Fruit fly (Drosophila melanogaster) whole organism, embryonic: ENCODE data around the gene CG14022.

Experiments used
- BEAF-32 ChIP-seq: fragments of 200-800 bp; sonication (Bioruptor generic); optimal IDR thresholded peaks from 3 replicates; lab custom pipeline; 2017; ENCODE audit warnings: missing biosample characterization, missing genetic modification characterization, mild to moderate bottlenecking, moderate library complexity, missing genetic modification reagents
- CG10654 ChIP-seq: fragments of 200-800 bp; sonication (Bioruptor generic); optimal IDR thresholded peaks from 2 replicates; lab custom pipeline; 2016; ENCODE audit warnings: missing biosample characterization, missing genetic modification characterization
- CG11456 ChIP-seq: fragments of 200-800 bp; sonication (Bioruptor generic); IDR thresholded peaks from 3 replicates; pipeline ENCODE4 v1.3.6; 2022; ENCODE audit warnings: missing biosample characterization, missing genetic modification characterization
- CG12942 ChIP-seq: fragments of 200-800 bp; sonication (Bioruptor generic); optimal IDR thresholded peaks from 3 replicates; lab custom pipeline; 2016; ENCODE audit warnings: missing biosample characterization, missing genetic modification characterization
- CG14014 ChIP-seq: fragments of 200-800 bp; sonication (Bioruptor generic); IDR thresholded peaks from 2 replicates; pipeline ENCODE4 v1.3.6; 2022; ENCODE audit warnings: missing biosample characterization, missing genetic modification characterization
- CG15514 ChIP-seq: fragments of 200-800 bp; sonication (Bioruptor generic); optimal IDR thresholded peaks from 3 replicates; lab custom pipeline; 2017; ENCODE audit warnings: missing biosample characterization, missing genetic modification characterization, mild to moderate bottlenecking, moderate library complexity, missing genetic modification reagents
- CG1602 ChIP-seq: fragments of 200-800 bp; sonication (Bioruptor generic); optimal IDR thresholded peaks from 3 replicates; lab custom pipeline; 2016; ENCODE audit warnings: missing biosample characterization, missing genetic modification characterization
- CG16863 ChIP-seq: fragments of 200-800 bp; sonication (Bioruptor generic); optimal IDR thresholded peaks from 3 replicates; lab custom pipeline; 2016; ENCODE audit warnings: missing biosample characterization, missing genetic modification characterization
- CG33213 ChIP-seq: fragments of 200-800 bp; sonication (Bioruptor generic); optimal IDR thresholded peaks from 3 replicates; lab custom pipeline; 2016; ENCODE audit warnings: missing biosample characterization, missing genetic modification characterization
- CG5953 ChIP-seq: fragments of 200-800 bp; sonication (Bioruptor generic); IDR thresholded peaks from 2 replicates; pipeline ENCODE4 v1.3.6; 2022; ENCODE audit warnings: missing biosample characterization, missing genetic modification characterization
- CG6854 ChIP-seq: fragments of 200-800 bp; sonication (Bioruptor generic); optimal IDR thresholded peaks from 3 replicates; lab custom pipeline; 2017; ENCODE audit warnings: missing biosample characterization, mild to moderate bottlenecking, missing genetic modification characterization
- CG7271 ChIP-seq: fragments of 200-800 bp; sonication (Bioruptor generic); optimal IDR thresholded peaks from 2 replicates; lab custom pipeline; 2018; ENCODE audit warnings: missing biosample characterization, mild to moderate bottlenecking, missing genetic modification characterization, moderate library complexity
- CG7839 ChIP-seq: fragments of 200-800 bp; sonication (Bioruptor generic); optimal IDR thresholded peaks from 3 replicates; lab custom pipeline; 2018; ENCODE audit warnings: missing biosample characterization, mild to moderate bottlenecking, missing genetic modification characterization, moderate library complexity
- Dfd ChIP-seq, 2 experiments: fragments of >200 bp; optimal IDR thresholded peaks; 2 replicates each; lab custom pipeline; 2017; ENCODE audit warnings: missing biosample characterization in 2 of 2, missing genetic modification characterization in 2 of 2
- Doc3 ChIP-seq: fragments of 200-800 bp; sonication (Bioruptor generic); IDR thresholded peaks from 3 replicates; pipeline ENCODE4 v1.3.6; 2022; ENCODE audit warnings: missing biosample characterization, missing genetic modification characterization; ENCODE audit not compliant: partially characterized antibody
- ERR ChIP-seq: fragments of 200-800 bp; sonication (Bioruptor generic); optimal IDR thresholded peaks from 2 replicates; lab custom pipeline; 2016; ENCODE audit warnings: missing biosample characterization, missing genetic modification characterization
- Elba2 ChIP-seq: fragments of 200-800 bp; sonication (Bioruptor generic); optimal IDR thresholded peaks from 3 replicates; lab custom pipeline; 2016; ENCODE audit warnings: missing biosample characterization, missing genetic modification characterization
- Ets65A ChIP-seq: fragments of 200-800 bp; sonication (Bioruptor generic); peaks from one replicate; lab custom pipeline; 2016; ENCODE audit warnings: missing biosample characterization, missing genetic modification characterization
- Gug ChIP-seq: fragments of 200-800 bp; sonication (Bioruptor generic); IDR thresholded peaks from 4 replicates; pipeline ENCODE4 v1.3.6; 2022; ENCODE audit warnings: missing biosample characterization, missing genetic modification characterization
- H15 ChIP-seq: fragments of 200-800 bp; sonication (Bioruptor generic); IDR thresholded peaks from 3 replicates; pipeline ENCODE4 v1.3.6; 2022; ENCODE audit warnings: missing biosample characterization, missing genetic modification characterization
- HHEX ChIP-seq: fragments of 200-800 bp; sonication (Bioruptor generic); optimal IDR thresholded peaks from 3 replicates; lab custom pipeline; 2017; ENCODE audit warnings: missing biosample characterization, mild to moderate bottlenecking, missing genetic modification characterization, missing genetic modification reagents
- Lhr ChIP-seq: fragments of 200-800 bp; sonication (Bioruptor generic); optimal IDR thresholded peaks from 3 replicates; lab custom pipeline; 2017; ENCODE audit warnings: mild to moderate bottlenecking, missing biosample characterization, missing genetic modification reagents, missing genetic modification characterization
- NC2α ChIP-seq: fragments of 200-800 bp; sonication (Bioruptor generic); optimal IDR thresholded peaks from 2 replicates; lab custom pipeline; 2016; ENCODE audit warnings: missing biosample characterization, missing genetic modification characterization
- Nf-YC ChIP-seq: fragments of 200-800 bp; optimal IDR thresholded peaks from 3 replicates; lab custom pipeline; 2019; ENCODE audit warnings: missing biosample characterization, mild to moderate bottlenecking, missing genetic modification characterization, moderate library complexity
- Optix ChIP-seq: fragments of 200-800 bp; sonication (Bioruptor generic); IDR thresholded peaks from 3 replicates; pipeline ENCODE4 v1.3.6; 2022; ENCODE audit warnings: missing biosample characterization, missing genetic modification characterization
- ac ChIP-seq: fragments of 200-800 bp; sonication (Bioruptor generic); optimal IDR thresholded peaks from 3 replicates; lab custom pipeline; 2017; ENCODE audit warnings: missing biosample characterization, mild to moderate bottlenecking, missing genetic modification characterization
- ase ChIP-seq: fragments of 200-800 bp; sonication (Bioruptor generic); IDR thresholded peaks from 3 replicates; pipeline ENCODE4 v1.3.6; 2022; ENCODE audit warnings: missing biosample characterization, missing genetic modification characterization
- btn ChIP-seq: fragments of 200-800 bp; sonication (Bioruptor generic); optimal IDR thresholded peaks from 2 replicates; lab custom pipeline; 2016; ENCODE audit warnings: missing biosample characterization, missing genetic modification characterization
- cg ChIP-seq: fragments of 200-800 bp; sonication (Bioruptor generic); optimal IDR thresholded peaks from 3 replicates; lab custom pipeline; 2019; ENCODE audit warnings: missing biosample characterization, mild to moderate bottlenecking, missing genetic modification characterization, moderate library complexity
- croc ChIP-seq: fragments of 200-800 bp; sonication (Bioruptor generic); conservative IDR thresholded peaks from 3 replicates; pipeline ENCODE4 v1.3.6; 2022; ENCODE audit warnings: missing biosample characterization, missing genetic modification characterization
- dan ChIP-seq: fragments of 200-800 bp; sonication (Bioruptor generic); IDR thresholded peaks from 2 replicates; pipeline ENCODE4 v1.3.6; 2022; ENCODE audit warnings: missing biosample characterization, missing genetic modification characterization
- dm ChIP-seq: fragments of 200-800 bp; sonication (Bioruptor generic); optimal IDR thresholded peaks from 3 replicates; lab custom pipeline; 2016; ENCODE audit warnings: missing biosample characterization, missing genetic modification characterization
- emc ChIP-seq: fragments of 200-800 bp; sonication (Bioruptor generic); optimal IDR thresholded peaks from 2 replicates; lab custom pipeline; 2016; ENCODE audit warnings: missing biosample characterization, missing genetic modification characterization
- en ChIP-seq: fragments of 200-800 bp; sonication (Bioruptor generic); optimal IDR thresholded peaks from 2 replicates; lab custom pipeline; 2016; ENCODE audit warnings: missing biosample characterization, missing genetic modification characterization
- esg ChIP-seq: fragments of 200-800 bp; sonication (Bioruptor generic); conservative IDR thresholded peaks from 2 replicates; pipeline ENCODE4 v1.3.6; 2022; ENCODE audit warnings: missing biosample characterization, missing genetic modification characterization
- exex ChIP-seq: fragments of 200-800 bp; sonication (Bioruptor generic); optimal IDR thresholded peaks from 4 replicates; lab custom pipeline; 2018; ENCODE audit warnings: missing biosample characterization, mild to moderate bottlenecking, missing genetic modification characterization, moderate library complexity
- fd3F ChIP-seq: fragments of 200-800 bp; sonication (Bioruptor generic); optimal IDR thresholded peaks from 2 replicates; lab custom pipeline; 2018; ENCODE audit warnings: missing biosample characterization, mild to moderate bottlenecking, missing genetic modification characterization, moderate library complexity
- gce ChIP-seq: fragments of 200-800 bp; sonication (Bioruptor generic); IDR thresholded peaks from 3 replicates; pipeline ENCODE4 v1.3.6; 2022; ENCODE audit warnings: missing biosample characterization, missing genetic modification characterization
- gro ChIP-seq: fragments of 200-800 bp; sonication (Bioruptor generic); optimal IDR thresholded peaks from 2 replicates; lab custom pipeline; 2016; ENCODE audit warnings: missing biosample characterization, missing genetic modification characterization
- gsb ChIP-seq: fragments of 200-800 bp; sonication (Bioruptor generic); IDR thresholded peaks from 2 replicates; pipeline ENCODE4 v1.3.6; 2022; ENCODE audit warnings: missing biosample characterization, missing genetic modification characterization
- hbn ChIP-seq: fragments of 200-800 bp; sonication (Bioruptor generic); IDR thresholded peaks from 2 replicates; pipeline ENCODE4 v1.3.6; 2022; ENCODE audit warnings: missing biosample characterization, missing genetic modification characterization; ENCODE audit not compliant: partially characterized antibody
- kay ChIP-seq: fragments of 200-800 bp; sonication (Bioruptor generic); optimal IDR thresholded peaks from 2 replicates; lab custom pipeline; 2016; ENCODE audit warnings: missing biosample characterization, missing genetic modification characterization
- knrl ChIP-seq: fragments of 200-800 bp; sonication (Bioruptor generic); IDR thresholded peaks from 3 replicates; pipeline ENCODE4 v1.3.6; 2022; ENCODE audit warnings: missing biosample characterization, missing genetic modification characterization; ENCODE audit not compliant: partially characterized antibody
- lab ChIP-seq: fragments of 200-800 bp; sonication (Bioruptor generic); optimal IDR thresholded peaks from 3 replicates; lab custom pipeline; 2017; ENCODE audit warnings: missing biosample characterization, missing genetic modification characterization, mild to moderate bottlenecking, moderate library complexity, missing genetic modification reagents
- mld ChIP-seq: fragments of 200-800 bp; sonication (Bioruptor generic); IDR thresholded peaks from 3 replicates; pipeline ENCODE4 v1.3.6; 2022; ENCODE audit warnings: missing biosample characterization, missing genetic modification characterization; ENCODE audit not compliant: partially characterized antibody
- pan ChIP-seq, 4 experiments: fragments of >200 bp in 3 of 4; fragments of 200-800 bp in 1 of 4; sonication (Bioruptor generic) in 1 of 4; optimal IDR thresholded peaks in 3 of 4; IDR thresholded peaks in 1 of 4; 2 replicates each; pipeline versions ENCODE4 v1.3.6 to Lab custom; 2017 to 2022; ENCODE audit warnings: missing biosample characterization in 2 of 4, missing genetic modification characterization in 2 of 4, mixed read lengths in 1 of 4
- sens ChIP-seq: fragments of 200-800 bp; sonication (Bioruptor generic); peaks from one replicate; lab custom pipeline; 2016; ENCODE audit warnings: missing biosample characterization, missing genetic modification characterization
- sug ChIP-seq: fragments of 200-800 bp; optimal IDR thresholded peaks from 2 replicates; lab custom pipeline; 2019; ENCODE audit warnings: missing biosample characterization, mild to moderate bottlenecking, missing genetic modification characterization, moderate library complexity
- twi ChIP-seq: fragments of 200-800 bp; optimal IDR thresholded peaks from 2 replicates; lab custom pipeline; 2019; ENCODE audit warnings: missing biosample characterization, mild to moderate bottlenecking, missing genetic modification characterization, moderate library complexity
- wor ChIP-seq: fragments of 200-800 bp; sonication (Bioruptor generic); IDR thresholded peaks from 2 replicates; pipeline ENCODE4 v1.3.6; 2022; ENCODE audit warnings: missing biosample characterization, missing genetic modification characterization

Gene CG14022

DNA sequence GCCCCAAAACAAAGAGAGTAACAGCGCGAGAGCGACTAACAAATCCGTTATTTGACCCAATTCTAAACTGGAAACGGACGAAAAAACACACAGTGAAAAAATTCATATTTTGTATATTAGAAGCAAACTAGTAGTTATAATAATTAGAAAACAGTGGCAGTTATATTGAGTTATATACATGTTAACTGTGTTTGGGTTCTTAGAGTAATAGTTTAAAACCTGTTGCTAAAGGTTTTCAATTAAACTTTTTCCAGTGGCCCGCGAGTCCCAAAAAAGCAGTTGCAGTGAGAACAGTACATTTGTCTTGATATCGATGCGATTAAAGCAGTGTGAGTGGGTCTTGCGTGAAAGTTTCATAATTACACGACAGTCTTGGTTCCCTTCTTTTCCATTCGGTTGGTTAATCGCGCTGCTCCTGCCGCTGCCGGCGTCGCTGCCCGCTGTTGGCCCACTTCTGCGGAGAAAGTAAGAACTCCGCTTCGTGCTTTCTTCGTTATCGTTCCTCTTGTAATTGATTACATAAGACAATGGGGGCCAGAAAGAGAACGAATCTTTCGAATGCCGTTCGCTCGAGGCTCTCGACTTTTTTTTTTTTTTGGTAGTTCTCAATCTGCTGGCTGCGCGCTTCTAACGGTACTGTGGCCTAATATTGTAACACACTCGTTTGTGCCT lies 31.3 kb downstream of the CG14022 start (continued):
- TF ChIP-seq Elba2 (GFP tag; lab: Kevin White, UChicago) (no peak), knrl (GFP tag; lab: Robert Waterston, UW) (no peak), CG15514 (GFP tag; lab: Kevin White, UChicago) (no peak), CG11456 (GFP tag; lab: Robert Waterston, UW) (no peak), ase (GFP tag; lab: Robert Waterston, UW) (0 out of 3 replicates have a peak, but pooled peaks have one; percentile 6), CG12942 (GFP tag; lab: Kevin White, UChicago) (no peak), ac (GFP tag; lab: Kevin White, UChicago) (no peak), BEAF-32 (GFP tag; lab: Kevin White, UChicago) (no peak), CG7839 (peak; percentile 62), ERR (no peak), mld (GFP tag; lab: Robert Waterston, UW) (0 out of 3 replicates have a peak, but pooled peaks have one; percentile 17), fd3F (GFP tag; lab: Kevin White, UChicago) (no peak), cg (GFP tag; lab: Kevin White, UChicago) (no peak), Nf-YC (no peak), Doc3 (GFP tag; lab: Robert Waterston, UW) (no peak), CG14014 (GFP tag; lab: Robert Waterston, UW) (no peak), sug (tag; lab: Kevin White, UChicago) (no peak), CG10654 (GFP tag; lab: Kevin White, UChicago) (no peak), dm (GFP tag; lab: Kevin White, UChicago) (no peak), sens (GFP tag; lab: Kevin White, UChicago) (peak; percentile 91), CG5953 (no peak), H15 (GFP tag; lab: Robert Waterston, UW) (no peak), wor (0 out of 2 replicates have a peak, but pooled peaks have one; percentile 29), CG33213 (GFP tag; lab: Kevin White, UChicago) (no peak), en (no peak), CG1602 (GFP tag; lab: Kevin White, UChicago) (peak; percentile 19), Dfd (GFP tag; optimal IDR thresholded peaks at IDR 0.05; lab: Kevin White, UChicago) (no peak), CG6854 (GFP tag; lab: Kevin White, UChicago) (no peak), esg (GFP tag; lab: Robert Waterston, UW) (no peak), Lhr (GFP tag; lab: Kevin White, UChicago) (peak; percentile 3), gce (no peak), twi (tag; lab: Kevin White, UChicago) (peak; percentile 15), Ets65A (GFP tag; lab: Kevin White, UChicago) (no peak), CG16863 (peak; percentile 23), btn (no peak), HHEX (GFP tag; lab: Kevin White, UChicago) (no peak), croc (GFP tag; lab: Robert Waterston, UW) (peak; percentile 57; the same call in 2 of the 3 replicates), exex (no peak), dan (GFP tag; lab: Robert Waterston, UW) (no peak), NC2α (GFP tag; lab: Kevin White, UChicago) (no peak), kay (GFP tag; lab: Kevin White, UChicago) (no peak), gro (GFP tag; lab: Kevin White, UChicago) (no peak), CG7271 (tag; lab: Kevin White, UChicago) (no peak), lab (GFP tag; lab: Kevin White, UChicago) (peak; percentile 38), pan (optimal IDR thresholded peaks at IDR 0.05; lab: Kevin White, UChicago) (no peak), pan (GFP tag; optimal IDR thresholded peaks at IDR 0.05 in 1 of 2, IDR thresholded peaks at IDR 0.05 in 1 of 2) (no peak), emc (GFP tag; lab: Kevin White, UChicago) (no peak), Optix (GFP tag; lab: Robert Waterston, UW) (no peak), Gug (GFP tag; lab: Robert Waterston, UW) (no peak), hbn (GFP tag; lab: Robert Waterston, UW) (no peak), gsb (GFP tag; lab: Robert Waterston, UW) (no peak)
